Worm (Caenorhabditis elegans) whole organism, young adult: ENCODE measurements around the gene H25K10.2.
A peak's percentile ranks its signal among the peaks of the same experiment; 100 is the strongest.

Experiments
- B0336.3 ChIP-seq: fragments of 200-800 bp; sonication (Bioruptor generic); IDR thresholded peaks from 2 replicates; pipeline ENCODE4 v1.3.6; 2022; ENCODE audit warnings: missing genetic modification characterization, missing compliant biosample characterization
- Y53G8AR.9 ChIP-seq: fragments of 200-800 bp; sonication (Bioruptor generic); conservative IDR thresholded peaks from 2 replicates; pipeline ENCODE4 v1.3.6; 2022; ENCODE audit warnings: missing genetic modification reagents, missing genetic modification characterization, missing compliant biosample characterization
- Y56A3A.18 ChIP-seq: fragments of 200-800 bp; sonication (Bioruptor generic); IDR thresholded peaks from 2 replicates; pipeline ENCODE4 v1.3.6; 2022; ENCODE audit warnings: missing genetic modification reagents, missing genetic modification characterization, missing compliant biosample characterization
- atf-7 ChIP-seq: sonication (generic microtip); optimal IDR thresholded peaks from 2 replicates; lab custom pipeline; 2017; ENCODE audit warnings: mild to moderate bottlenecking, missing genetic modification characterization, missing compliant biosample characterization
- attf-6 ChIP-seq: fragments of 200-800 bp; sonication (Bioruptor generic); IDR thresholded peaks from 2 replicates; pipeline ENCODE4 v1.3.6; 2022; ENCODE audit warnings: missing genetic modification reagents, missing genetic modification characterization, missing compliant biosample characterization
- cebp-2 ChIP-seq: fragments of 200-800 bp; sonication (Bioruptor generic); IDR thresholded peaks from 2 replicates; pipeline ENCODE4 v1.3.6; 2022; ENCODE audit warnings: missing genetic modification characterization, missing compliant biosample characterization
- egl-44 ChIP-seq: fragments of 200-800 bp; sonication (Bioruptor generic); IDR thresholded peaks from 2 replicates; pipeline ENCODE4 v1.3.6; 2022; ENCODE audit warnings: missing genetic modification reagents, missing genetic modification characterization, missing compliant biosample characterization
- ekl-4 ChIP-seq: fragments of 200-800 bp; sonication (Bioruptor generic); IDR thresholded peaks from 2 replicates; pipeline ENCODE4 v1.3.6; 2022; ENCODE audit warnings: missing genetic modification reagents, missing genetic modification characterization, missing compliant biosample characterization
- gei-17 ChIP-seq: fragments of 200-800 bp; sonication (Bioruptor generic); optimal IDR thresholded peaks from 2 replicates; lab custom pipeline; 2018; ENCODE audit warnings: mild to moderate bottlenecking, missing genetic modification characterization, missing compliant biosample characterization
- hmg-1.2 ChIP-seq: fragments of 200-800 bp; sonication (Bioruptor generic); IDR thresholded peaks from 2 replicates; pipeline ENCODE4 v1.3.6; 2022; ENCODE audit warnings: missing genetic modification reagents, missing genetic modification characterization, missing compliant biosample characterization
- hsf-1 ChIP-seq: fragments of 200-800 bp; sonication (Bioruptor generic); IDR thresholded peaks from 2 replicates; pipeline ENCODE4 v1.3.6; 2022; ENCODE audit warnings: missing genetic modification reagents, missing genetic modification characterization, missing compliant biosample characterization
- madf-3 ChIP-seq: fragments of 200-800 bp; sonication (Bioruptor generic); IDR thresholded peaks from 2 replicates; pipeline ENCODE4 v1.3.6; 2022; ENCODE audit warnings: missing genetic modification reagents, missing genetic modification characterization, missing compliant biosample characterization
- nfyb-1 ChIP-seq: fragments of 200-800 bp; sonication (Bioruptor generic); IDR thresholded peaks from 2 replicates; pipeline ENCODE4 v1.3.6; 2022; ENCODE audit warnings: missing genetic modification reagents, missing genetic modification characterization, missing compliant biosample characterization
- nhr-90 ChIP-seq: sonication (generic microtip); optimal IDR thresholded peaks from 2 replicates; lab custom pipeline; 2016; ENCODE audit warnings: missing genotype, mild to moderate bottlenecking, missing genetic modification characterization, missing compliant biosample characterization
- pbrm-1 ChIP-seq: fragments of 200-800 bp; sonication (Bioruptor generic); IDR thresholded peaks from 2 replicates; pipeline ENCODE4 v1.3.6; 2022; ENCODE audit warnings: missing genetic modification reagents, missing genetic modification characterization, missing compliant biosample characterization
- repo-1 ChIP-seq: sonication (generic microtip); optimal IDR thresholded peaks from 2 replicates; lab custom pipeline; 2017; ENCODE audit warnings: mild to moderate bottlenecking, missing genetic modification characterization, missing compliant biosample characterization
- snpc-4 ChIP-seq, 5 experiments: fragments of 150-350 bp in 1 of 5; sonication (generic microtip) in 4 of 5; optimal IDR thresholded peaks; 2 replicates each; lab custom pipeline; 2014 to 2018; ENCODE audit warnings: missing genetic modification characterization in 5 of 5, missing biosample characterization in 3 of 5, antibody characterized with exemption in 2 of 5, mild to moderate bottlenecking in 2 of 5, missing compliant biosample characterization in 2 of 5, missing genotype in 2 of 5, moderate library complexity in 2 of 5, missing genetic modification reagents in 1 of 5
- tbp1 ChIP-seq: fragments of 200-800 bp; sonication (Bioruptor generic); optimal IDR thresholded peaks from 2 replicates; lab custom pipeline; 2018; ENCODE audit warnings: mild to moderate bottlenecking, missing genetic modification characterization, missing compliant biosample characterization
- ztf-22 ChIP-seq: fragments of 200-800 bp; sonication (Bioruptor generic); optimal IDR thresholded peaks from 2 replicates; lab custom pipeline; 2018; ENCODE audit warnings: mild to moderate bottlenecking, missing genetic modification characterization, moderate library complexity, missing compliant biosample characterization
- ztf-26 ChIP-seq: sonication (generic microtip); optimal IDR thresholded peaks from 2 replicates; lab custom pipeline; 2017; ENCODE audit warnings: missing genetic modification characterization, missing compliant biosample characterization

The H25K10.2 gene

ce11 chrIV:16167331-16167730, 43.5 kb downstream of the H25K10.2 start:
- TF ChIP-seq gei-17: peak; percentile 9
- 0 out of 2 replicates have a peak, but pooled peaks have one; percentile 30 for TF ChIP-seq cebp-2 (GFP tag; lab: Robert Waterston, UW)
- TF ChIP-seq nhr-90 (tag; lab: Kevin White, UChicago): peak; percentile 21
- TF ChIP-seq repo-1 (tag; lab: Kevin White, UChicago): peak; percentile 83
- peak; percentile 68 for TF ChIP-seq nfyb-1 (GFP tag; lab: Robert Waterston, UW)
- peak; percentile 20; the same call in 1 of the 2 replicates for TF ChIP-seq B0336.3 (GFP tag; lab: Robert Waterston, UW)
- peak; percentile 43; the same call in 1 of the 2 replicates for TF ChIP-seq hsf-1 (GFP tag; lab: Robert Waterston, UW)
- TF ChIP-seq pbrm-1 (GFP tag; lab: Robert Waterston, UW): peak; percentile 49; the same call in 1 of the 2 replicates
- peak; percentile 79; the same call in 1 of the 2 replicates for TF ChIP-seq Y56A3A.18 (GFP tag; lab: Robert Waterston, UW)
- peak; percentile 66; the same call in 1 of the 2 replicates for TF ChIP-seq ekl-4 (GFP tag; lab: Robert Waterston, UW)
- peak; percentile 12 for TF ChIP-seq ztf-22
- peak; percentile 36 for TF ChIP-seq tbp1 (GFP tag; lab: Kevin White, UChicago)
- TF ChIP-seq hmg-1.2 (GFP tag; lab: Robert Waterston, UW): 0 out of 2 replicates have a peak, but pooled peaks have one; percentile 8
- peak; percentile 93 for TF ChIP-seq attf-6 (GFP tag; lab: Robert Waterston, UW)
- TF ChIP-seq ztf-26 (tag; lab: Kevin White, UChicago): peak; percentile 14
- peak; percentile 31 for TF ChIP-seq snpc-4 (GFP tag; optimal IDR thresholded peaks at IDR 0.05; lab: Kevin White, UChicago)
- TF ChIP-seq snpc-4 (tag; optimal IDR thresholded peaks at IDR 0.05; lab: Kevin White, UChicago): peak in 3 of 4 experiments; percentile 57 to 84 (median 65)
- TF ChIP-seq madf-3: 0 out of 2 replicates have a peak, but pooled peaks have one; percentile 75
- peak; percentile 85 for TF ChIP-seq Y53G8AR.9
- peak; percentile 36 for TF ChIP-seq atf-7
- 0 out of 2 replicates have a peak, but pooled peaks have one; percentile 8 for TF ChIP-seq egl-44 (GFP tag; lab: Robert Waterston, UW)
